2 fruit fly cellular contexts compared by ENCODE assay signal in genomic region chrX:3398576-3399277, dm6.
A peak's percentile ranks its signal among the peaks of the same experiment; 100 is the strongest.
TF ChIP-seq lines count a peak whose summit lies in the region.

No protein-coding gene starts in this region.

- no peak for TF ChIP-seq CTCF in whole organism, embryonic (GFP tag; optimal IDR thresholded peaks at IDR 0.05; lab: Kevin White, UChicago)

TF ChIP-seq in whole organism, embryonic, 481 proteins besides CTCF, POLR2A, EP300 and RAD21 (continues in another document):
- TF ChIP-seq CG8388 (GFP tag; optimal IDR thresholded peaks at IDR 0.05; lab: Kevin White, UChicago) (no peak), mirr (GFP tag; optimal IDR thresholded peaks at IDR 0.05; lab: Kevin White, UChicago) (no peak), CG3847 (GFP tag; IDR thresholded peaks at IDR 0.05; lab: Robert Waterston, UW) (no peak), Spps (tag; optimal IDR thresholded peaks at IDR 0.05; lab: Kevin White, UChicago) (no peak), CG2889 (GFP tag; IDR thresholded peaks at IDR 0.05; lab: Robert Waterston, UW) (no peak), HmgZ (tag; optimal IDR thresholded peaks at IDR 0.05; lab: Kevin White, UChicago) (no peak), dimm (GFP tag; IDR thresholded peaks at IDR 0.05; lab: Robert Waterston, UW) (no peak), CG2116 (GFP tag; optimal IDR thresholded peaks at IDR 0.05; lab: Kevin White, UChicago) (no peak), Gsc (GFP tag; IDR thresholded peaks at IDR 0.05; lab: Robert Waterston, UW) (no peak), D (optimal IDR thresholded peaks at IDR 0.05; lab: Kevin White, UChicago) (no peak), D (GFP tag; optimal IDR thresholded peaks at IDR 0.05; lab: Kevin White, UChicago) (no peak), CG5953 (GFP tag; IDR thresholded peaks at IDR 0.05; lab: Robert Waterston, UW) (no peak), B-H1 (GFP tag; IDR thresholded peaks at IDR 0.05; lab: Robert Waterston, UW) (no peak), CG4328 (GFP tag; optimal IDR thresholded peaks at IDR 0.05; lab: Kevin White, UChicago) (no peak), Taf1 (GFP tag; IDR thresholded peaks at IDR 0.05; lab: Robert Waterston, UW) (no peak), tap (tag; optimal IDR thresholded peaks at IDR 0.05; lab: Kevin White, UChicago) (no peak), CG6813 (GFP tag; optimal IDR thresholded peaks at IDR 0.05; lab: Kevin White, UChicago) (no peak), Optix (GFP tag; IDR thresholded peaks at IDR 0.05; lab: Robert Waterston, UW) (no peak), Vsx1 (GFP tag; optimal IDR thresholded peaks at IDR 0.05; lab: Kevin White, UChicago) (no peak), sug (tag; optimal IDR thresholded peaks at IDR 0.05; lab: Kevin White, UChicago) (peak; percentile 37), cad (GFP tag; optimal IDR thresholded peaks at IDR 0.05; lab: Kevin White, UChicago) (no peak), jigr1 (GFP tag; IDR thresholded peaks at IDR 0.05; lab: Robert Waterston, UW) (no peak), CoRest (tag; optimal IDR thresholded peaks at IDR 0.05; lab: Kevin White, UChicago) (no peak), E2f2 (GFP tag; IDR thresholded peaks at IDR 0.05; lab: Robert Waterston, UW) (no peak), stwl (tag; optimal IDR thresholded peaks at IDR 0.05; lab: Kevin White, UChicago) (no peak), sd (tag; optimal IDR thresholded peaks at IDR 0.05; lab: Kevin White, UChicago) (peak; percentile 27), Lhr (GFP tag; optimal IDR thresholded peaks at IDR 0.05; lab: Kevin White, UChicago) (no peak), CG4424 (GFP tag; optimal IDR thresholded peaks at IDR 0.05; lab: Kevin White, UChicago) (no peak), Adf1 (GFP tag; IDR thresholded peaks at IDR 0.05; lab: Robert Waterston, UW) (peak; percentile 82), CG17612 (GFP tag; IDR thresholded peaks at IDR 0.05; lab: Robert Waterston, UW) (no peak), Awh (GFP tag; IDR thresholded peaks at IDR 0.05; lab: Robert Waterston, UW) (no peak), her (GFP tag; optimal IDR thresholded peaks at IDR 0.05; lab: Kevin White, UChicago) (no peak), CG30431 (GFP tag; optimal IDR thresholded peaks at IDR 0.05; lab: Kevin White, UChicago) (no peak), E2f1 (GFP tag; IDR thresholded peaks at IDR 0.05; lab: Robert Waterston, UW) (no peak), Eip74EF (GFP tag; optimal IDR thresholded peaks at IDR 0.05; lab: Kevin White, UChicago) (peak in 1 of 2 experiments; percentile 74), CG9215 (GFP tag; IDR thresholded peaks at IDR 0.05; lab: Robert Waterston, UW) (peak; percentile 83), prd (optimal IDR thresholded peaks at IDR 0.05; lab: Kevin White, UChicago) (no peak), prd (GFP tag; IDR thresholded peaks at IDR 0.05; lab: Robert Waterston, UW) (0 out of 3 replicates have a peak, but pooled peaks have one; percentile 23), sob (GFP tag; IDR thresholded peaks at IDR 0.05; lab: Robert Waterston, UW) (0 out of 2 replicates have a peak, but pooled peaks have one; percentile 10), Ets65A (GFP tag; lab: Kevin White, UChicago) (peak; percentile 91), pnt (GFP tag; optimal IDR thresholded peaks at IDR 0.05; lab: Kevin White, UChicago) (no peak), sens (GFP tag; lab: Kevin White, UChicago) (peak; percentile 71), CG7372 (GFP tag; IDR thresholded peaks at IDR 0.05; lab: Robert Waterston, UW) (no peak), Gug (GFP tag; IDR thresholded peaks at IDR 0.05; lab: Robert Waterston, UW) (no peak), crp (GFP tag; optimal IDR thresholded peaks at IDR 0.05; lab: Kevin White, UChicago) (no peak), CG11093 (GFP tag; IDR thresholded peaks at IDR 0.05; lab: Robert Waterston, UW) (no peak), CG1792 (GFP tag; optimal IDR thresholded peaks at IDR 0.05; lab: Kevin White, UChicago) (no peak), Tbp (GFP tag; optimal IDR thresholded peaks at IDR 0.05; lab: Kevin White, UChicago) (no peak), maf-S (GFP tag; optimal IDR thresholded peaks at IDR 0.05; lab: Kevin White, UChicago) (no peak), mam (GFP tag; optimal IDR thresholded peaks at IDR 0.05; lab: Kevin White, UChicago) (peak; percentile 20)

TF ChIP-seq in whole organism, wandering third instar larva, 38 proteins besides CTCF, POLR2A, EP300 and RAD21:
- TF ChIP-seq jim (GFP tag; optimal IDR thresholded peaks at IDR 0.05; lab: Kevin White, UChicago) (no peak), Dfd (GFP tag; optimal IDR thresholded peaks at IDR 0.05; lab: Kevin White, UChicago) (peak; percentile 36), sage (GFP tag; optimal IDR thresholded peaks at IDR 0.05; lab: Kevin White, UChicago) (no peak)

Comparison
In these comparisons a context has a peak if more than half of its experiments do, and no peak if none do; other contexts are left out.
1. Of the 10 proteins assayed by ChIP-seq in both whole organism, embryonic and whole organism, wandering third instar larva: peak only in whole organism, embryonic: none; only in whole organism, wandering third instar larva: Dfd; in both: none; in neither: 9.